Worm (Caenorhabditis elegans) whole organism, late embryonic: ENCODE results near the gene C01C10.2.

ENCODE experiments used
- C08G9.2 ChIP-seq: sonication (generic microtip); optimal IDR thresholded peaks from 2 replicates; lab custom pipeline; 2016; ENCODE audit warnings: mild to moderate bottlenecking, missing genetic modification characterization, moderate library complexity, missing compliant biosample characterization
- C38D4.7 ChIP-seq: fragments of 200-800 bp; sonication (Bioruptor generic); optimal IDR thresholded peaks from 2 replicates; lab custom pipeline; 2018; ENCODE audit warnings: mild to moderate bottlenecking, missing genetic modification characterization, moderate library complexity, missing compliant biosample characterization
- F13H6.1 ChIP-seq: sonication (generic microtip); optimal IDR thresholded peaks from 2 replicates; lab custom pipeline; 2016; ENCODE audit warnings: missing genetic modification characterization, missing compliant biosample characterization
- Y22D7AL.16 ChIP-seq: sonication (generic microtip); optimal IDR thresholded peaks from 2 replicates; lab custom pipeline; 2016; ENCODE audit warnings: missing genetic modification characterization, missing compliant biosample characterization
- ama-1 ChIP-seq: fragments of 150-350 bp; optimal IDR thresholded peaks from 2 replicates; lab custom pipeline; 2014
- ceh-18 ChIP-seq: sonication (generic microtip); optimal IDR thresholded peaks from 2 replicates; lab custom pipeline; 2016; ENCODE audit warnings: missing genetic modification characterization, missing compliant biosample characterization
- ceh-2 ChIP-seq: sonication (generic microtip); optimal IDR thresholded peaks from 2 replicates; lab custom pipeline; 2016; ENCODE audit warnings: missing genotype, missing genetic modification characterization, missing compliant biosample characterization
- ceh-22 ChIP-seq: sonication (generic microtip); optimal IDR thresholded peaks from 2 replicates; lab custom pipeline; 2017; ENCODE audit warnings: missing biosample characterization, missing genetic modification characterization
- ceh-31 ChIP-seq: sonication (generic microtip); optimal IDR thresholded peaks from 2 replicates; lab custom pipeline; 2016; ENCODE audit warnings: missing genetic modification characterization, missing compliant biosample characterization
- ceh-45 ChIP-seq: fragments of 200-800 bp; sonication (Bioruptor generic); IDR thresholded peaks from 2 replicates; pipeline ENCODE4 v1.3.6; 2022; ENCODE audit warnings: missing genetic modification reagents, missing genetic modification characterization, missing compliant biosample characterization
- ceh-6 ChIP-seq: fragments of 200-800 bp; sonication (Bioruptor generic); optimal IDR thresholded peaks from 2 replicates; lab custom pipeline; 2018; ENCODE audit warnings: mild to moderate bottlenecking, missing genetic modification characterization, missing compliant biosample characterization
- ceh-9 ChIP-seq: sonication (generic microtip); optimal IDR thresholded peaks from 2 replicates; lab custom pipeline; 2016; ENCODE audit warnings: mild to moderate bottlenecking, missing genetic modification characterization, inconsistent platforms, missing compliant biosample characterization
- che-1 ChIP-seq: sonication (generic microtip); optimal IDR thresholded peaks from 2 replicates; lab custom pipeline; 2016; ENCODE audit warnings: mild to moderate bottlenecking, missing genetic modification characterization, missing compliant biosample characterization
- dmd-4 ChIP-seq: sonication (generic microtip); optimal IDR thresholded peaks from 2 replicates; lab custom pipeline; 2016; ENCODE audit warnings: borderline replicate concordance, missing genetic modification characterization, missing compliant biosample characterization
- elt-4 ChIP-seq: sonication (generic microtip); optimal IDR thresholded peaks from 2 replicates; lab custom pipeline; 2016; ENCODE audit warnings: missing genetic modification characterization, missing compliant biosample characterization
- ets-4 ChIP-seq: sonication (generic microtip); optimal IDR thresholded peaks from 2 replicates; lab custom pipeline; 2016; ENCODE audit warnings: missing genetic modification characterization, missing compliant biosample characterization
- fax-1 ChIP-seq: sonication (generic microtip); optimal IDR thresholded peaks from 2 replicates; lab custom pipeline; 2016; ENCODE audit warnings: missing genotype, missing genetic modification characterization, missing compliant biosample characterization
- fkh-6 ChIP-seq: sonication (generic microtip); optimal IDR thresholded peaks from 2 replicates; lab custom pipeline; 2016; ENCODE audit warnings: missing genetic modification characterization, missing compliant biosample characterization
- gmeb-2 ChIP-seq: sonication (generic microtip); optimal IDR thresholded peaks from 2 replicates; lab custom pipeline; 2016; ENCODE audit warnings: missing genetic modification characterization, inconsistent platforms, missing compliant biosample characterization
- hlh-15 ChIP-seq: sonication (generic microtip); optimal IDR thresholded peaks from 2 replicates; lab custom pipeline; 2016; ENCODE audit warnings: missing genetic modification characterization, missing compliant biosample characterization
- hlh-6 ChIP-seq: sonication (generic microtip); optimal IDR thresholded peaks from 2 replicates; lab custom pipeline; 2016; ENCODE audit warnings: missing genotype, missing genetic modification characterization, missing compliant biosample characterization
- lim-6 ChIP-seq: sonication (generic microtip); optimal IDR thresholded peaks from 2 replicates; lab custom pipeline; 2016; ENCODE audit warnings: missing genetic modification characterization, missing compliant biosample characterization
- lin-11 ChIP-seq: fragments of 200-800 bp; sonication (Bioruptor generic); optimal IDR thresholded peaks from 2 replicates; lab custom pipeline; 2018; ENCODE audit warnings: mild to moderate bottlenecking, missing genetic modification characterization, missing compliant biosample characterization
- madf-2 ChIP-seq: sonication (generic microtip); optimal IDR thresholded peaks from 2 replicates; lab custom pipeline; 2017; ENCODE audit warnings: missing genetic modification characterization, missing compliant biosample characterization
- mec-3 ChIP-seq: sonication (generic microtip); optimal IDR thresholded peaks from 2 replicates; lab custom pipeline; 2016; ENCODE audit warnings: borderline replicate concordance, missing genetic modification characterization, missing compliant biosample characterization
- nfya-1 ChIP-seq: sonication (generic microtip); optimal IDR thresholded peaks from 2 replicates; lab custom pipeline; 2017; ENCODE audit warnings: missing genetic modification characterization, mild to moderate bottlenecking, missing compliant biosample characterization, antibody characterized with exemption, moderate library complexity
- npax-4 ChIP-seq: sonication (generic microtip); optimal IDR thresholded peaks from 2 replicates; lab custom pipeline; 2016; ENCODE audit warnings: missing genetic modification characterization, missing compliant biosample characterization
- pag-3 ChIP-seq: sonication (generic microtip); optimal IDR thresholded peaks from 2 replicates; lab custom pipeline; 2016; ENCODE audit warnings: missing compliant biosample characterization, missing genetic modification characterization, borderline replicate concordance
- pat-9 ChIP-seq: fragments of 200-800 bp; sonication (Bioruptor generic); optimal IDR thresholded peaks from 2 replicates; lab custom pipeline; 2018; ENCODE audit warnings: mild to moderate bottlenecking, missing genetic modification characterization, moderate library complexity, missing compliant biosample characterization
- pqm-1 ChIP-seq: sonication (generic microtip); optimal IDR thresholded peaks from 2 replicates; lab custom pipeline; 2016; ENCODE audit warnings: missing genetic modification characterization, missing compliant biosample characterization
- pros-1 ChIP-seq: fragments of 150-350 bp; optimal IDR thresholded peaks from 2 replicates; lab custom pipeline; 2014; ENCODE audit warnings: missing biosample characterization, missing genetic modification reagents, missing genetic modification characterization
- ref-2 ChIP-seq: sonication (generic microtip); optimal IDR thresholded peaks from 2 replicates; lab custom pipeline; 2016; ENCODE audit warnings: missing genetic modification characterization, missing compliant biosample characterization
- rnt-1 ChIP-seq: sonication (generic microtip); optimal IDR thresholded peaks from 2 replicates; lab custom pipeline; 2016; ENCODE audit warnings: missing genetic modification characterization, missing compliant biosample characterization
- sdc-2 ChIP-seq: sonication (generic microtip); optimal IDR thresholded peaks from 2 replicates; lab custom pipeline; 2016; ENCODE audit warnings: missing genotype, missing genetic modification characterization, missing compliant biosample characterization
- syd-9 ChIP-seq: sonication (generic microtip); optimal IDR thresholded peaks from 2 replicates; lab custom pipeline; 2016; ENCODE audit warnings: mild to moderate bottlenecking, missing genetic modification characterization, moderate library complexity, missing compliant biosample characterization
- tbx-2 ChIP-seq: sonication (generic microtip); optimal IDR thresholded peaks from 2 replicates; lab custom pipeline; 2016; ENCODE audit warnings: missing genetic modification characterization, missing compliant biosample characterization
- tbx-7 ChIP-seq: sonication (generic microtip); optimal IDR thresholded peaks from 2 replicates; lab custom pipeline; 2016; ENCODE audit warnings: missing genotype, missing genetic modification characterization, missing compliant biosample characterization
- unc-3 ChIP-seq, 2 experiments: fragments of 200-800 bp in 1 of 2; sonication (Bioruptor generic) in 1 of 2; sonication (generic microtip) in 1 of 2; conservative IDR thresholded peaks in 1 of 2; optimal IDR thresholded peaks in 1 of 2; 2 replicates each; pipeline versions ENCODE4 v1.3.6 to Lab custom; 2016 to 2022; ENCODE audit warnings: missing compliant biosample characterization in 2 of 2, missing genetic modification characterization in 2 of 2, missing genetic modification reagents in 1 of 2
- zip-5 ChIP-seq: sonication (generic microtip); optimal IDR thresholded peaks from 2 replicates; lab custom pipeline; 2016; ENCODE audit warnings: missing genetic modification characterization, missing compliant biosample characterization

Gene C01C10.2

ce11 chrX:7437949-7438348 lies at the start of gene C01C10.2:
Gene C01C10.2, minus strand, starts transcription at chrX:7438118.
- TF ChIP-seq gmeb-2 (tag; lab: Kevin White, UChicago) (no peak), ceh-6 (GFP tag; lab: Kevin White, UChicago) (no peak), pag-3 (tag; lab: Kevin White, UChicago) (no peak), ceh-22 (no peak), zip-5 (tag; lab: Kevin White, UChicago) (no peak), madf-2 (no peak), lin-11 (tag; lab: Kevin White, UChicago) (no peak), npax-4 (tag; lab: Kevin White, UChicago) (no peak), syd-9 (tag; lab: Kevin White, UChicago) (no peak), tbx-7 (tag; lab: Kevin White, UChicago) (no peak), dmd-4 (tag; lab: Kevin White, UChicago) (no peak), pat-9 (tag; lab: Kevin White, UChicago) (no peak), elt-4 (tag; lab: Kevin White, UChicago) (no peak), pqm-1 (tag; lab: Kevin White, UChicago) (no peak), mec-3 (no peak), che-1 (tag; lab: Kevin White, UChicago) (no peak), unc-3 (GFP tag; conservative IDR thresholded peaks at IDR 0.05; lab: Robert Waterston, UW) (no peak), unc-3 (tag; optimal IDR thresholded peaks at IDR 0.05; lab: Kevin White, UChicago) (no peak), F13H6.1 (no peak), ets-4 (no peak), ceh-18 (tag; lab: Kevin White, UChicago) (no peak)

DNA sequence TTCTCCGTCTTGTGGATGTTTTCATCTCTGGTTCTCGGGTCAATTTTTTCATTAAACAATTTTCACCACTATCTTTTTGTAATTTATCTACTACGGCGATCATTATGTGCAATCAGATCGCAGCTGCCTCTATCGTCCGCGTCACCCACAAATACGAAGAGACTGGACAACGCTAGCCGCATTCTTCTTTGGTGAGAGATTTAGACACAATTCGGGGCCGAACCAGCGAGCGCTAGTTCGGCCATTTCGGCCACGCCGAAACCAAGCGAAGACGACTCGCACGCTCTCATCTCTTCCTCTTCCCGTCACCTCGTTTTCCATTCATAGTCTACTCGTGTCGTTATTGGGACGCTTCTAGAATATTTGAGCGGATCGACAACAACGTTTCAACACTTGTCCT lies 47.8 kb upstream of the C01C10.2 start, which contains the start of gene gly-12:
TSS of gene gly-12 (plus strand) at position 117 of the 400 bp plus-strand sequence.
- TF ChIP-seq C08G9.2 (tag; lab: Kevin White, UChicago) (peak; percentile 15), rnt-1 (tag; lab: Kevin White, UChicago) (peak; percentile 90), sdc-2 (tag; lab: Kevin White, UChicago) (no peak), tbx-2 (tag; lab: Kevin White, UChicago) (peak; percentile 49), hlh-6 (tag; lab: Kevin White, UChicago) (peak; percentile 14), nfya-1 (tag; lab: Kevin White, UChicago) (peak; percentile 10), Y22D7AL.16 (no peak), ceh-31 (tag; lab: Kevin White, UChicago) (peak; percentile 54), pros-1 (tag; lab: Kevin White, UChicago) (no peak), ref-2 (tag; lab: Kevin White, UChicago) (peak; percentile 22), unc-3 (GFP tag; conservative IDR thresholded peaks at IDR 0.05; lab: Robert Waterston, UW) (no peak), unc-3 (tag; optimal IDR thresholded peaks at IDR 0.05; lab: Kevin White, UChicago) (no peak), ets-4 (no peak), tbx-7 (tag; lab: Kevin White, UChicago) (no peak), C38D4.7 (GFP tag; lab: Kevin White, UChicago) (no peak), pqm-1 (tag; lab: Kevin White, UChicago) (no peak), ceh-2 (tag; lab: Kevin White, UChicago) (no peak), ceh-9 (tag; lab: Kevin White, UChicago) (no peak), hlh-15 (tag; lab: Kevin White, UChicago) (no peak), fkh-6 (no peak), ceh-45 (GFP tag; lab: Robert Waterston, UW) (no peak), lim-6 (tag; lab: Kevin White, UChicago) (no peak), ceh-6 (GFP tag; lab: Kevin White, UChicago) (no peak)

ce11 chrX:7480756-7481155 lies 42.8 kb upstream of the C01C10.2 start, which contains the start of gene F48E3.9:
Gene F48E3.9, plus strand, starts transcription at chrX:7481056.
- TF ChIP-seq ama-1 (no peak), ceh-22 (no peak), fax-1 (no peak)
